Fruit fly (Drosophila melanogaster) whole organism: ENCODE measurements around the gene TwdlC.

Experiments used
- CG8478 ChIP-seq: fragments of >200 bp; optimal IDR thresholded peaks from 2 replicates; lab custom pipeline; 2018; ENCODE audit warnings: inconsistent platforms
- EcR ChIP-seq, 2 experiments: fragments of >200 bp; optimal IDR thresholded peaks; 2 replicates each; lab custom pipeline; 2017; ENCODE audit warnings: missing biosample characterization in 2 of 2, missing genetic modification characterization in 2 of 2, missing genetic modification reagents in 2 of 2

- TF ChIP-seq CG8478 (no peak), EcR (GFP tag; optimal IDR thresholded peaks at IDR 0.05; lab: Kevin White, UChicago) (no peak)
These were observed 39.1 kb upstream of the TwdlC start for dm6 chr3R:26955527-26955926.
